Fruit fly (Drosophila melanogaster) whole organism, embryonic: ENCODE measurements around the gene CG33160.

ENCODE experiments used
- Bgb ChIP-seq: fragments of 200-800 bp; sonication (Bioruptor generic); IDR thresholded peaks from 2 replicates; pipeline ENCODE4 v1.3.6; 2022; ENCODE audit warnings: missing biosample characterization, missing genetic modification characterization; ENCODE audit not compliant: partially characterized antibody
- C15 ChIP-seq: fragments of 200-800 bp; sonication (Bioruptor generic); IDR thresholded peaks from 3 replicates; pipeline ENCODE4 v1.3.6; 2022; ENCODE audit warnings: missing biosample characterization, missing genetic modification characterization
- CG11247 ChIP-seq: fragments of 200-800 bp; sonication (Bioruptor generic); IDR thresholded peaks from 2 replicates; pipeline ENCODE4 v1.3.6; 2022; ENCODE audit warnings: missing biosample characterization, missing genetic modification characterization
- CG12769 ChIP-seq: fragments of 200-800 bp; sonication (Bioruptor generic); optimal IDR thresholded peaks from 2 replicates; lab custom pipeline; 2019; ENCODE audit warnings: missing biosample characterization, mild to moderate bottlenecking, missing genetic modification characterization, moderate library complexity
- CG14050 ChIP-seq: fragments of 200-800 bp; sonication (Bioruptor generic); IDR thresholded peaks from 3 replicates; pipeline ENCODE4 v1.3.6; 2022; ENCODE audit warnings: missing biosample characterization, missing genetic modification characterization
- CG15011 ChIP-seq: fragments of 200-800 bp; sonication (Bioruptor generic); optimal IDR thresholded peaks from 3 replicates; lab custom pipeline; 2018; ENCODE audit warnings: missing biosample characterization, mild to moderate bottlenecking, missing genetic modification characterization
- CG15696 ChIP-seq: fragments of 200-800 bp; sonication (Bioruptor generic); optimal IDR thresholded peaks from 2 replicates; lab custom pipeline; 2019; ENCODE audit warnings: missing biosample characterization, mild to moderate bottlenecking, missing genetic modification characterization, moderate library complexity
- CG16813 ChIP-seq: fragments of 200-800 bp; sonication (Bioruptor generic); IDR thresholded peaks from 3 replicates; pipeline ENCODE4 v1.3.6; 2022; ENCODE audit warnings: missing biosample characterization, missing genetic modification characterization; ENCODE audit not compliant: partially characterized antibody
- CG17359 ChIP-seq: fragments of 200-800 bp; sonication (Bioruptor generic); optimal IDR thresholded peaks from 3 replicates; lab custom pipeline; 2018; ENCODE audit warnings: missing biosample characterization, mild to moderate bottlenecking, missing genetic modification characterization, moderate library complexity
- CG17568 ChIP-seq: fragments of 200-800 bp; sonication (Bioruptor generic); optimal IDR thresholded peaks from 2 replicates; lab custom pipeline; 2018; ENCODE audit warnings: missing biosample characterization, mild to moderate bottlenecking, missing genetic modification characterization, moderate library complexity
- CG17802 ChIP-seq: fragments of 200-800 bp; sonication (Bioruptor generic); optimal IDR thresholded peaks from 2 replicates; lab custom pipeline; 2018; ENCODE audit warnings: missing biosample characterization, mild to moderate bottlenecking, missing genetic modification characterization, moderate library complexity
- CG1792 ChIP-seq: fragments of 200-800 bp; sonication (Bioruptor generic); optimal IDR thresholded peaks from 2 replicates; lab custom pipeline; 2016; ENCODE audit warnings: missing biosample characterization, missing genetic modification characterization
- CG30431 ChIP-seq: fragments of 200-800 bp; sonication (Bioruptor generic); optimal IDR thresholded peaks from 2 replicates; lab custom pipeline; 2017; ENCODE audit warnings: missing biosample characterization, missing genetic modification characterization
- CG4360 ChIP-seq: fragments of 200-800 bp; sonication (Bioruptor generic); IDR thresholded peaks from 2 replicates; pipeline ENCODE4 v1.3.6; 2022; ENCODE audit warnings: missing biosample characterization, missing genetic modification characterization
- CG4730 ChIP-seq: fragments of 200-800 bp; sonication (Bioruptor generic); IDR thresholded peaks from 2 replicates; pipeline ENCODE4 v1.3.6; 2022; ENCODE audit warnings: missing biosample characterization, missing genetic modification characterization
- CG7745 ChIP-seq: fragments of 200-800 bp; sonication (Bioruptor generic); optimal IDR thresholded peaks from 2 replicates; lab custom pipeline; 2018; ENCODE audit warnings: missing biosample characterization, mild to moderate bottlenecking, missing genetic modification characterization, moderate library complexity
- CG8089 ChIP-seq: fragments of 200-800 bp; sonication (Bioruptor generic); optimal IDR thresholded peaks from 3 replicates; lab custom pipeline; 2016; ENCODE audit warnings: missing biosample characterization, missing genetic modification characterization
- CG9932 ChIP-seq: fragments of 200-800 bp; sonication (Bioruptor generic); IDR thresholded peaks from 2 replicates; pipeline ENCODE4 v1.3.6; 2022; ENCODE audit warnings: missing biosample characterization, missing genetic modification characterization
- Ets65A ChIP-seq: fragments of 200-800 bp; sonication (Bioruptor generic); peaks from one replicate; lab custom pipeline; 2016; ENCODE audit warnings: missing biosample characterization, missing genetic modification characterization
- Fer3 ChIP-seq: fragments of 200-800 bp; sonication (Bioruptor generic); optimal IDR thresholded peaks from 2 replicates; lab custom pipeline; 2018; ENCODE audit warnings: missing biosample characterization, mild to moderate bottlenecking, missing genetic modification characterization, moderate library complexity
- HLHmδ ChIP-seq: fragments of 200-800 bp; sonication (Bioruptor generic); optimal IDR thresholded peaks from 2 replicates; lab custom pipeline; 2018; ENCODE audit warnings: missing biosample characterization, mild to moderate bottlenecking, missing genetic modification characterization, moderate library complexity
- Mes4 ChIP-seq: fragments of 200-800 bp; sonication (Bioruptor generic); optimal IDR thresholded peaks from 2 replicates; lab custom pipeline; 2016; ENCODE audit warnings: missing biosample characterization, missing genetic modification characterization
- Myb ChIP-seq: fragments of 200-800 bp; sonication (Bioruptor generic); optimal IDR thresholded peaks from 2 replicates; lab custom pipeline; 2016; ENCODE audit warnings: missing biosample characterization, missing genetic modification characterization
- Pdp1 ChIP-seq, 2 experiments: fragments of 200-800 bp; sonication (Bioruptor generic); optimal IDR thresholded peaks; 3 replicates each; lab custom pipeline; 2016; ENCODE audit warnings: missing biosample characterization in 2 of 2, missing genetic modification characterization in 2 of 2, mild to moderate bottlenecking in 1 of 2, moderate library complexity in 1 of 2
- Scr ChIP-seq: fragments of 200-800 bp; sonication (Bioruptor generic); IDR thresholded peaks from 2 replicates; pipeline ENCODE4 v1.3.6; 2022; ENCODE audit warnings: missing biosample characterization, missing genetic modification characterization; ENCODE audit not compliant: partially characterized antibody
- Six4 ChIP-seq: fragments of 200-800 bp; sonication (Bioruptor generic); optimal IDR thresholded peaks from 2 replicates; lab custom pipeline; 2016; ENCODE audit warnings: missing biosample characterization, missing genetic modification characterization
- Spps ChIP-seq: fragments of 200-800 bp; sonication (Bioruptor generic); optimal IDR thresholded peaks from 2 replicates; lab custom pipeline; 2018; ENCODE audit warnings: missing biosample characterization, mild to moderate bottlenecking, missing genetic modification characterization
- ac ChIP-seq: fragments of 200-800 bp; sonication (Bioruptor generic); optimal IDR thresholded peaks from 3 replicates; lab custom pipeline; 2017; ENCODE audit warnings: missing biosample characterization, mild to moderate bottlenecking, missing genetic modification characterization
- al ChIP-seq: fragments of 200-800 bp; sonication (Bioruptor generic); IDR thresholded peaks from 2 replicates; pipeline ENCODE4 v1.3.6; 2022; ENCODE audit warnings: missing biosample characterization, missing genetic modification characterization
- bab2 ChIP-seq: fragments of 200-800 bp; sonication (Bioruptor generic); optimal IDR thresholded peaks from 2 replicates; lab custom pipeline; 2016; ENCODE audit warnings: missing biosample characterization, missing genetic modification characterization
- crc ChIP-seq: fragments of 200-800 bp; sonication (Bioruptor generic); optimal IDR thresholded peaks from 2 replicates; lab custom pipeline; 2016; ENCODE audit warnings: missing biosample characterization, missing genetic modification characterization
- da ChIP-seq: fragments of 200-800 bp; sonication (Bioruptor generic); optimal IDR thresholded peaks from 2 replicates; lab custom pipeline; 2016; ENCODE audit warnings: missing biosample characterization, missing genetic modification characterization
- dmrt11E ChIP-seq: fragments of 200-800 bp; sonication (Bioruptor generic); optimal IDR thresholded peaks from 3 replicates; lab custom pipeline; 2018; ENCODE audit warnings: missing biosample characterization, mild to moderate bottlenecking, missing genetic modification characterization, moderate library complexity
- fd3F ChIP-seq: fragments of 200-800 bp; sonication (Bioruptor generic); optimal IDR thresholded peaks from 2 replicates; lab custom pipeline; 2018; ENCODE audit warnings: missing biosample characterization, mild to moderate bottlenecking, missing genetic modification characterization, moderate library complexity
- ftz-f1 ChIP-seq: fragments of 200-800 bp; sonication (Bioruptor generic); optimal IDR thresholded peaks from 2 replicates; lab custom pipeline; 2016; ENCODE audit warnings: missing biosample characterization, missing genetic modification characterization
- hb ChIP-seq: fragments of 200-800 bp; sonication (Bioruptor generic); IDR thresholded peaks from 3 replicates; pipeline ENCODE4 v1.3.6; 2022; ENCODE audit warnings: missing biosample characterization, missing genetic modification characterization; ENCODE audit not compliant: partially characterized antibody
- jigr1 ChIP-seq: fragments of 200-800 bp; sonication (Bioruptor generic); IDR thresholded peaks from 3 replicates; pipeline ENCODE4 v1.3.6; 2022; ENCODE audit warnings: missing biosample characterization, missing genetic modification characterization
- mirr ChIP-seq: fragments of 200-800 bp; sonication (Bioruptor generic); optimal IDR thresholded peaks from 3 replicates; lab custom pipeline; 2018; ENCODE audit warnings: missing biosample characterization, mild to moderate bottlenecking, missing genetic modification characterization
- salm ChIP-seq: fragments of 200-800 bp; sonication (Bioruptor generic); optimal IDR thresholded peaks from 2 replicates; lab custom pipeline; 2018; ENCODE audit warnings: missing biosample characterization, mild to moderate bottlenecking, missing genetic modification characterization
- sd ChIP-seq: fragments of 200-800 bp; sonication (Bioruptor generic); optimal IDR thresholded peaks from 3 replicates; lab custom pipeline; 2018; ENCODE audit warnings: missing biosample characterization, mild to moderate bottlenecking, missing genetic modification characterization, moderate library complexity
- seq ChIP-seq: fragments of 200-800 bp; sonication (Bioruptor generic); IDR thresholded peaks from 2 replicates; pipeline ENCODE4 v1.3.6; 2022; ENCODE audit warnings: missing biosample characterization, missing genetic modification characterization
- stc ChIP-seq: fragments of 200-800 bp; sonication (Bioruptor generic); IDR thresholded peaks from 2 replicates; pipeline ENCODE4 v1.3.6; 2022; ENCODE audit warnings: missing biosample characterization, missing genetic modification characterization
- stwl ChIP-seq: fragments of 200-800 bp; sonication (Bioruptor generic); optimal IDR thresholded peaks from 3 replicates; lab custom pipeline; 2018; ENCODE audit warnings: missing biosample characterization, mild to moderate bottlenecking, missing genetic modification characterization, moderate library complexity
- toy ChIP-seq: fragments of 200-800 bp; sonication (Bioruptor generic); IDR thresholded peaks from 2 replicates; pipeline ENCODE4 v1.3.6; 2022; ENCODE audit warnings: missing biosample characterization, missing genetic modification characterization
- vnd ChIP-seq: fragments of 200-800 bp; sonication (Bioruptor generic); IDR thresholded peaks from 3 replicates; pipeline ENCODE4 v1.3.6; 2022; ENCODE audit warnings: missing biosample characterization, missing genetic modification characterization; ENCODE audit not compliant: partially characterized antibody
- zf30C ChIP-seq: fragments of 200-800 bp; sonication (Bioruptor generic); optimal IDR thresholded peaks from 3 replicates; lab custom pipeline; 2018; ENCODE audit warnings: missing biosample characterization, mild to moderate bottlenecking, missing genetic modification characterization
- zfh1 ChIP-seq: fragments of 200-800 bp; sonication (Bioruptor generic); IDR thresholded peaks from 3 replicates; pipeline ENCODE4 v1.3.6; 2022; ENCODE audit warnings: missing biosample characterization, missing genetic modification characterization

Gene CG33160

DNA sequence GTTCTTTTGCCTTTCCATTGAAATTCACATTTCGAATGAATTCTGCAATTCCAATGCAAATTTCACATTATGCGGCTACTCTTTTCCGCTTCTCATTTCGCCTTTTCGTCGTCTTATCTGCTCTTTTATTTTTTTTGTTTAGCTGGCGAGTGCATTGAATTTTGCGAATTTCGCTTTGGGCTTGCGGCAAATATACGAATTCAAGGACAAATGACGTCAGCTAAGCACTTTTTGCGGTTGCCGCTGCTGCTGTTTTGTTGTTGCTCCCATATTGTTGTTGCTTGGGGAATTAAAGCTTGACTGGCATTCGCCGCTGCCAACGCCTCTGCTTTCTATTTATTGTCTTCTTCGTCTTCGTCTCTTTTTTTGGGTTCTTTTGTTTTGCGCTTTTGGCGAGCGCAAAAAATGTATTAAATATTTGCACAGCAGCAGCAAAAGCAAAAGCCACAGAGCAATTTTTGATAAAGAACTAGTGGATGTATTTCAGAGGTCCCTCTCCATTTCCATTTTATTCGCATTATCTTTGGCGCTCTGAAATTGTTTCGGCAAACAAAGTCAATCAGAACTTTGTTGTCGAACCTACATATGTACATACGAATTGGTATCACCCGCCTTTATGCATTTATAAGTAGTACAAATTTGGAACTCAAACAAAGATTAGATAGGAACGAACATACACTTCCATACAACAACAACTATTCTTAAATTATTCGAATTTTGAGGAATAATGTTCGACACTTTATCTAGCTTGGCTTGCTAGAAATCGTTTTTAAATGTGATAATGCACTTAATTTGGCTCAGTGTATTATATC is 33.8 kb upstream of the CG33160 start (continued):
- TF ChIP-seq Pdp1 (GFP tag; optimal IDR thresholded peaks at IDR 0.05; lab: Kevin White, UChicago) = peak in 1 of 2 experiments; percentile 18
- no peak for TF ChIP-seq Spps (tag; lab: Kevin White, UChicago)
- TF ChIP-seq CG30431 (GFP tag; lab: Kevin White, UChicago) = no peak
- TF ChIP-seq vnd (GFP tag; lab: Robert Waterston, UW) = no peak
- no peak for TF ChIP-seq CG16813 (GFP tag; lab: Robert Waterston, UW)
- peak; percentile 9 for TF ChIP-seq CG17359 (tag; lab: Kevin White, UChicago)
- TF ChIP-seq CG15696 = no peak
- TF ChIP-seq Scr = no peak
- TF ChIP-seq bab2 = no peak
- no peak for TF ChIP-seq CG11247
- no peak for TF ChIP-seq toy
- no peak for TF ChIP-seq fd3F (GFP tag; lab: Kevin White, UChicago)
- TF ChIP-seq hb (GFP tag; lab: Robert Waterston, UW) = no peak
- no peak for TF ChIP-seq Six4
- no peak for TF ChIP-seq stwl (tag; lab: Kevin White, UChicago)
- TF ChIP-seq sd (tag; lab: Kevin White, UChicago) = peak; percentile 31
- no peak for TF ChIP-seq crc (GFP tag; lab: Kevin White, UChicago)
- TF ChIP-seq mirr (GFP tag; lab: Kevin White, UChicago) = peak; percentile 89
- TF ChIP-seq CG12769 (tag; lab: Kevin White, UChicago) = peak; percentile 20
- TF ChIP-seq salm (tag; lab: Kevin White, UChicago) = peak; percentile 54
- no peak for TF ChIP-seq jigr1 (GFP tag; lab: Robert Waterston, UW)
- no peak for TF ChIP-seq HLHmδ (GFP tag; lab: Kevin White, UChicago)
- no peak for TF ChIP-seq CG14050 (GFP tag; lab: Robert Waterston, UW)
- no peak for TF ChIP-seq da (GFP tag; lab: Kevin White, UChicago)
- no peak for TF ChIP-seq zfh1 (GFP tag; lab: Robert Waterston, UW)
- TF ChIP-seq CG17802 (tag; lab: Kevin White, UChicago) = no peak
- TF ChIP-seq seq (GFP tag; lab: Robert Waterston, UW) = no peak
- no peak for TF ChIP-seq ac
- TF ChIP-seq CG15011 (GFP tag; lab: Kevin White, UChicago) = no peak
- no peak for TF ChIP-seq al
- TF ChIP-seq CG7745 = peak; percentile 50
- TF ChIP-seq ftz-f1 = no peak
- TF ChIP-seq CG4730 (GFP tag; lab: Robert Waterston, UW) = no peak
- no peak for TF ChIP-seq Bgb (GFP tag; lab: Robert Waterston, UW)
- no peak for TF ChIP-seq CG8089 (GFP tag; lab: Kevin White, UChicago)
- no peak for TF ChIP-seq Ets65A (GFP tag; lab: Kevin White, UChicago)
- TF ChIP-seq stc (GFP tag; lab: Robert Waterston, UW) = peak; percentile 13; the same call in 1 of the 2 replicates
- TF ChIP-seq Myb (GFP tag; lab: Kevin White, UChicago) = no peak
- no peak for TF ChIP-seq CG17568 (GFP tag; lab: Kevin White, UChicago)
- peak; percentile 47 for TF ChIP-seq zf30C (GFP tag; lab: Kevin White, UChicago)
- TF ChIP-seq CG4360 (GFP tag; lab: Robert Waterston, UW) = 0 out of 2 replicates have a peak, but pooled peaks have one; percentile 29
- TF ChIP-seq CG9932 (GFP tag; lab: Robert Waterston, UW) = no peak
- TF ChIP-seq CG1792 = no peak
- TF ChIP-seq C15 = no peak
- no peak for TF ChIP-seq Mes4 (GFP tag; lab: Kevin White, UChicago)
- peak; percentile 14 for TF ChIP-seq dmrt11E (tag; lab: Kevin White, UChicago)
- TF ChIP-seq Fer3 (tag; lab: Kevin White, UChicago) = no peak
- TF ChIP-seq, all 482 proteins: peak for 43
